Fruit fly (Drosophila melanogaster) whole organism, embryonic: ENCODE results near the gene CG32106.

Source experiments
- CG42726 ChIP-seq: fragments of 200-800 bp; sonication (Bioruptor generic); IDR thresholded peaks from 2 replicates; pipeline ENCODE4 v1.3.6; 2022; ENCODE audit warnings: missing biosample characterization, missing genetic modification characterization; ENCODE audit not compliant: partially characterized antibody
- CG9876 ChIP-seq: fragments of 200-800 bp; sonication (Bioruptor generic); optimal IDR thresholded peaks from 2 replicates; lab custom pipeline; 2016; ENCODE audit warnings: missing biosample characterization, missing genetic modification characterization
- Lim3 ChIP-seq: fragments of 200-800 bp; sonication (Bioruptor generic); IDR thresholded peaks from 2 replicates; pipeline ENCODE4 v1.3.6; 2022; ENCODE audit warnings: missing biosample characterization, missing genetic modification characterization

dm6 chr3L:12734550-12735012, 43.9 kb downstream of the CG32106 start, which contains the start of the genes SmD1 and Ptp69D:
- TF ChIP-seq CG9876 = no peak
- no peak for TF ChIP-seq CG42726
- no peak for TF ChIP-seq Lim3 (GFP tag; lab: Robert Waterston, UW)
